Worm (Caenorhabditis elegans) whole organism, L3 larva: ENCODE data around the gene glb-27.

Source experiments
- R02D3.7 ChIP-seq: fragments of 150-350 bp; optimal IDR thresholded peaks from 2 replicates; lab custom pipeline; 2014; ENCODE audit warnings: missing biosample characterization, missing genetic modification characterization
- ama-1 ChIP-seq: fragments of 150-350 bp; optimal IDR thresholded peaks from 2 replicates; lab custom pipeline; 2018
- ceh-16 ChIP-seq: sonication (generic microtip); optimal IDR thresholded peaks from 2 replicates; lab custom pipeline; 2017; ENCODE audit warnings: missing biosample characterization, missing genetic modification characterization
- ceh-28 ChIP-seq: fragments of 150-350 bp; optimal IDR thresholded peaks from 2 replicates; lab custom pipeline; 2014; ENCODE audit warnings: missing biosample characterization, missing genetic modification reagents, missing genetic modification characterization
- ceh-9 ChIP-seq: sonication (generic microtip); optimal IDR thresholded peaks from 2 replicates; lab custom pipeline; 2018; ENCODE audit warnings: missing biosample characterization, missing genetic modification characterization
- egl-27 ChIP-seq: sonication (generic microtip); optimal IDR thresholded peaks from 4 replicates; lab custom pipeline; 2017; ENCODE audit warnings: missing biosample characterization, missing genetic modification reagents, missing genetic modification characterization
- egl-5 ChIP-seq: fragments of 150-350 bp; optimal IDR thresholded peaks from 2 replicates; lab custom pipeline; 2017; ENCODE audit warnings: missing biosample characterization, missing genetic modification reagents, missing genetic modification characterization, inconsistent platforms
- elt-1 ChIP-seq: fragments of 150-350 bp; optimal IDR thresholded peaks from 2 replicates; lab custom pipeline; 2014; ENCODE audit warnings: missing biosample characterization, missing genetic modification characterization
- elt-2 ChIP-seq: sonication (generic microtip); optimal IDR thresholded peaks from 2 replicates; lab custom pipeline; 2016; ENCODE audit warnings: missing genetic modification reagents, mild to moderate bottlenecking, missing genetic modification characterization, missing compliant biosample characterization
- elt-3 ChIP-seq, 3 experiments: fragments of 150-350 bp in 1 of 3; sonication (generic microtip) in 2 of 3; optimal IDR thresholded peaks; 2 replicates in 2 of 3; 4 replicates in 1 of 3; lab custom pipeline; 2014 to 2017; ENCODE audit warnings: missing biosample characterization in 3 of 3, missing genetic modification characterization in 3 of 3
- eor-1 ChIP-seq, 2 experiments: fragments of 150-350 bp; optimal IDR thresholded peaks; 2 replicates each; lab custom pipeline; 2014 to 2018; ENCODE audit warnings: missing biosample characterization in 2 of 2, missing genetic modification characterization in 2 of 2
- hmg-11 ChIP-seq: sonication (generic microtip); optimal IDR thresholded peaks from 2 replicates; lab custom pipeline; 2016; ENCODE audit warnings: missing genetic modification characterization, missing compliant biosample characterization
- jun-1 ChIP-seq: fragments of 150-350 bp; optimal IDR thresholded peaks from 2 replicates; lab custom pipeline; 2014; ENCODE audit warnings: missing biosample characterization, missing genetic modification reagents, missing genetic modification characterization
- lin-15B ChIP-seq: fragments of 150-350 bp; optimal IDR thresholded peaks from 2 replicates; lab custom pipeline; 2014; ENCODE audit warnings: missing biosample characterization, missing genetic modification characterization
- lin-39 ChIP-seq: fragments of 150-350 bp; optimal IDR thresholded peaks from 2 replicates; lab custom pipeline; 2018; ENCODE audit warnings: missing biosample characterization, missing genetic modification reagents, missing genetic modification characterization
- lsy-12 ChIP-seq: sonication (generic microtip); optimal IDR thresholded peaks from 2 replicates; lab custom pipeline; 2016; ENCODE audit warnings: mild to moderate bottlenecking, missing genetic modification characterization, missing compliant biosample characterization
- nfya-1 ChIP-seq: sonication (generic microtip); optimal IDR thresholded peaks from 2 replicates; lab custom pipeline; 2017; ENCODE audit warnings: missing genetic modification characterization, mild to moderate bottlenecking, missing compliant biosample characterization, antibody characterized with exemption, moderate library complexity; ENCODE audit not compliant: insufficient read depth
- nhr-11 ChIP-seq: fragments of 150-350 bp; optimal IDR thresholded peaks from 2 replicates; lab custom pipeline; 2014; ENCODE audit warnings: missing biosample characterization, missing genetic modification characterization
- nhr-23 ChIP-seq: fragments of 150-350 bp; optimal IDR thresholded peaks from 2 replicates; lab custom pipeline; 2014; ENCODE audit warnings: missing biosample characterization, missing genetic modification reagents, missing genetic modification characterization
- nhr-237 ChIP-seq: fragments of 150-350 bp; optimal IDR thresholded peaks from 2 replicates; lab custom pipeline; 2014; ENCODE audit warnings: missing biosample characterization, missing genetic modification characterization
- nhr-25 ChIP-seq: sonication (generic microtip); optimal IDR thresholded peaks from 2 replicates; lab custom pipeline; 2017; ENCODE audit warnings: missing biosample characterization, missing genetic modification characterization
- nhr-28 ChIP-seq: fragments of 150-350 bp; optimal IDR thresholded peaks from 2 replicates; lab custom pipeline; 2014; ENCODE audit warnings: missing biosample characterization, missing genetic modification characterization
- nhr-43 ChIP-seq: sonication (generic microtip); optimal IDR thresholded peaks from 2 replicates; lab custom pipeline; 2016; ENCODE audit warnings: mild to moderate bottlenecking, missing genetic modification characterization, missing compliant biosample characterization; ENCODE audit not compliant: poor library complexity, severe bottlenecking
- nhr-67 ChIP-seq: fragments of 150-350 bp; optimal IDR thresholded peaks from 2 replicates; lab custom pipeline; 2014; ENCODE audit warnings: missing biosample characterization, missing genetic modification characterization
- nhr-76 ChIP-seq: fragments of 150-350 bp; sonication (generic microtip); optimal IDR thresholded peaks from 5 replicates; lab custom pipeline; 2014; ENCODE audit warnings: missing biosample characterization, missing genetic modification characterization
- nhr-77 ChIP-seq: fragments of 150-350 bp; optimal IDR thresholded peaks from 2 replicates; lab custom pipeline; 2014; ENCODE audit warnings: missing biosample characterization, missing genetic modification characterization
- pha-4 ChIP-seq: fragments of 150-350 bp; optimal IDR thresholded peaks from 2 replicates; lab custom pipeline; 2014; ENCODE audit warnings: missing biosample characterization, missing genetic modification reagents, missing genetic modification characterization
- pqm-1 ChIP-seq: fragments of 150-350 bp; optimal IDR thresholded peaks from 2 replicates; lab custom pipeline; 2017; ENCODE audit warnings: missing biosample characterization, missing genetic modification characterization, inconsistent platforms
- snpc-4 ChIP-seq: fragments of 150-350 bp; optimal IDR thresholded peaks from 2 replicates; lab custom pipeline; 2014; ENCODE audit warnings: missing biosample characterization, missing genetic modification characterization
- tbx-2 ChIP-seq: sonication (generic microtip); optimal IDR thresholded peaks from 2 replicates; lab custom pipeline; 2016; ENCODE audit warnings: mild to moderate bottlenecking, missing genetic modification characterization, missing compliant biosample characterization
- unc-39 ChIP-seq: sonication (generic microtip); optimal IDR thresholded peaks from 4 replicates; lab custom pipeline; 2017; ENCODE audit warnings: missing biosample characterization, missing genetic modification characterization
- unc-62 ChIP-seq: fragments of 150-350 bp; sonication (generic microtip); optimal IDR thresholded peaks from 4 replicates; lab custom pipeline; 2014; ENCODE audit warnings: missing biosample characterization, missing genetic modification reagents, missing genetic modification characterization
- zag-1 ChIP-seq: fragments of 150-350 bp; optimal IDR thresholded peaks from 2 replicates; lab custom pipeline; 2014; ENCODE audit warnings: missing biosample characterization, missing genetic modification characterization
- ztf-11 ChIP-seq: fragments of 150-350 bp; optimal IDR thresholded peaks from 2 replicates; lab custom pipeline; 2014; ENCODE audit warnings: missing biosample characterization, missing genetic modification characterization
- ztf-4 ChIP-seq: fragments of 150-350 bp; optimal IDR thresholded peaks from 2 replicates; lab custom pipeline; 2014; ENCODE audit warnings: missing biosample characterization, missing genetic modification characterization

glb-27 gene

ce11 chrII:8516783-8517182, 39.3 kb downstream of the glb-27 start, which contains the start of gene rnh-2:
TSS of gene rnh-2 (plus strand) at chrII:8517150.
- TF ChIP-seq nhr-25 (tag; lab: Kevin White, UChicago): peak; percentile 52
- TF ChIP-seq lsy-12 (tag; lab: Kevin White, UChicago): peak; percentile 14
- TF ChIP-seq elt-2 (tag; lab: Kevin White, UChicago): peak; percentile 42
- peak; percentile 28 for TF ChIP-seq nhr-76 (tag; lab: Kevin White, UChicago)
- TF ChIP-seq nhr-43: peak; percentile 58
- TF ChIP-seq lin-15B (tag; lab: Kevin White, UChicago): peak; percentile 85
- TF ChIP-seq nhr-237 (tag; lab: Kevin White, UChicago): no peak
- TF ChIP-seq nhr-77 (tag; lab: Kevin White, UChicago): no peak
- peak; percentile 92 for TF ChIP-seq pha-4
- TF ChIP-seq elt-3 (tag; optimal IDR thresholded peaks at IDR 0.05; lab: Kevin White, UChicago): no peak
- TF ChIP-seq nfya-1 (tag; lab: Kevin White, UChicago): peak; percentile 60
- no peak for TF ChIP-seq eor-1 (tag; optimal IDR thresholded peaks at IDR 0.05; lab: Kevin White, UChicago)
- peak; percentile 83 for TF ChIP-seq nhr-23 (tag; lab: Kevin White, UChicago)
- TF ChIP-seq snpc-4 (tag; lab: Kevin White, UChicago): peak; percentile 73
- no peak for TF ChIP-seq nhr-28 (tag; lab: Kevin White, UChicago)
- TF ChIP-seq R02D3.7: peak; percentile 46

ce11 chrII:8515521-8515920, 40.5 kb downstream of the glb-27 start:
- TF ChIP-seq ztf-4 (no peak), elt-2 (tag; lab: Kevin White, UChicago) (peak; percentile 79), pqm-1 (tag; lab: Kevin White, UChicago) (peak; percentile 20), egl-27 (tag; lab: Kevin White, UChicago) (no peak), nhr-67 (tag; lab: Kevin White, UChicago) (no peak), nhr-28 (tag; lab: Kevin White, UChicago) (no peak), egl-5 (tag; lab: Kevin White, UChicago) (no peak), jun-1 (peak; percentile 51), lsy-12 (tag; lab: Kevin White, UChicago) (no peak), ceh-16 (tag; lab: Kevin White, UChicago) (no peak), pha-4 (peak; percentile 35), zag-1 (tag; lab: Kevin White, UChicago) (no peak)

ce11 chrII:8514729-8515128, 41.3 kb downstream of the glb-27 start, which contains the start of gene ctg-2:
TSS of gene ctg-2 (plus strand) at chrII:8515054.
- TF ChIP-seq elt-2 (tag; lab: Kevin White, UChicago): peak; percentile 81
- TF ChIP-seq jun-1: peak; percentile 32
- no peak for TF ChIP-seq unc-62
- peak; percentile 87 for TF ChIP-seq pqm-1 (tag; lab: Kevin White, UChicago)
- peak; percentile 43 for TF ChIP-seq pha-4
- no peak for TF ChIP-seq elt-1 (tag; lab: Kevin White, UChicago)

- no peak for TF ChIP-seq nhr-25 (tag; lab: Kevin White, UChicago)
- no peak for TF ChIP-seq nhr-76 (tag; lab: Kevin White, UChicago)
- TF ChIP-seq nhr-28 (tag; lab: Kevin White, UChicago): no peak
- no peak for TF ChIP-seq lin-39 (tag; lab: Kevin White, UChicago)
- TF ChIP-seq ceh-9: no peak
- no peak for TF ChIP-seq jun-1
- no peak for TF ChIP-seq nhr-11 (tag; lab: Kevin White, UChicago)
- no peak for TF ChIP-seq hmg-11 (tag; lab: Kevin White, UChicago)
- TF ChIP-seq zag-1 (tag; lab: Kevin White, UChicago): no peak
- TF ChIP-seq snpc-4 (tag; lab: Kevin White, UChicago): no peak
- TF ChIP-seq R02D3.7: no peak
- no peak for TF ChIP-seq unc-39 (tag; lab: Kevin White, UChicago)
- no peak for TF ChIP-seq pha-4
- TF ChIP-seq ceh-28: no peak
- no peak for TF ChIP-seq eor-1 (tag; optimal IDR thresholded peaks at IDR 0.05; lab: Kevin White, UChicago)
- no peak for TF ChIP-seq elt-1 (tag; lab: Kevin White, UChicago)
- TF ChIP-seq tbx-2: no peak
- no peak for TF ChIP-seq ztf-11
Measured at ce11 chrII:8508956-8509355, 47.1 kb downstream of the glb-27 start, which contains the start of gene T13H5.1. TSS of gene T13H5.1 (minus strand) at chrII:8509056.

ce11 chrII:8506759-8507158, 49.3 kb downstream of the glb-27 start:
- TF ChIP-seq hmg-11 (tag; lab: Kevin White, UChicago): no peak
- TF ChIP-seq elt-1 (tag; lab: Kevin White, UChicago): no peak
- no peak for TF ChIP-seq eor-1 (tag; optimal IDR thresholded peaks at IDR 0.05; lab: Kevin White, UChicago)
- TF ChIP-seq nhr-77 (tag; lab: Kevin White, UChicago): no peak
- TF ChIP-seq pha-4: peak; percentile 21
- no peak for TF ChIP-seq ama-1 (lab: Kevin White, UChicago)
- TF ChIP-seq zag-1 (tag; lab: Kevin White, UChicago): no peak
- no peak for TF ChIP-seq ceh-16 (tag; lab: Kevin White, UChicago)
- TF ChIP-seq pqm-1 (tag; lab: Kevin White, UChicago): peak; percentile 55
- peak; percentile 36 for TF ChIP-seq elt-2 (tag; lab: Kevin White, UChicago)
- no peak for TF ChIP-seq nhr-23 (tag; lab: Kevin White, UChicago)
- TF ChIP-seq snpc-4 (tag; lab: Kevin White, UChicago): no peak
